Worm (Caenorhabditis elegans) whole organism, late embryonic: Measurements from ENCODE around the gene W02H3.3.

ENCODE experiments used
- C38D4.7 ChIP-seq: fragments of 200-800 bp; sonication (Bioruptor generic); optimal IDR thresholded peaks from 2 replicates; lab custom pipeline; 2018; ENCODE audit warnings: mild to moderate bottlenecking, missing genetic modification characterization, moderate library complexity, missing compliant biosample characterization
- F13H6.1 ChIP-seq: sonication (generic microtip); optimal IDR thresholded peaks from 2 replicates; lab custom pipeline; 2016; ENCODE audit warnings: missing genetic modification characterization, missing compliant biosample characterization
- T23F11.4 ChIP-seq: fragments of 200-800 bp; sonication (Bioruptor generic); optimal IDR thresholded peaks from 2 replicates; lab custom pipeline; 2018; ENCODE audit warnings: mild to moderate bottlenecking, missing genetic modification characterization, missing compliant biosample characterization
- ahr-1 ChIP-seq: sonication (generic microtip); optimal IDR thresholded peaks from 2 replicates; lab custom pipeline; 2016; ENCODE audit warnings: missing genetic modification characterization, missing compliant biosample characterization
- ama-1 ChIP-seq: fragments of 150-350 bp; optimal IDR thresholded peaks from 2 replicates; lab custom pipeline; 2014
- ceh-14 ChIP-seq: sonication (generic microtip); optimal IDR thresholded peaks from 2 replicates; lab custom pipeline; 2016; ENCODE audit warnings: missing genotype, missing genetic modification characterization, missing compliant biosample characterization
- ceh-19 ChIP-seq: fragments of 200-800 bp; sonication (Bioruptor generic); optimal IDR thresholded peaks from 2 replicates; lab custom pipeline; 2018; ENCODE audit warnings: mild to moderate bottlenecking, missing genetic modification characterization, missing compliant biosample characterization
- ceh-2 ChIP-seq: sonication (generic microtip); optimal IDR thresholded peaks from 2 replicates; lab custom pipeline; 2016; ENCODE audit warnings: missing genotype, missing genetic modification characterization, missing compliant biosample characterization
- ceh-30 ChIP-seq: fragments of 150-350 bp; optimal IDR thresholded peaks from 2 replicates; lab custom pipeline; 2014; ENCODE audit warnings: missing biosample characterization, missing genetic modification characterization
- ceh-31 ChIP-seq: sonication (generic microtip); optimal IDR thresholded peaks from 2 replicates; lab custom pipeline; 2016; ENCODE audit warnings: missing genetic modification characterization, missing compliant biosample characterization
- ceh-34 ChIP-seq: sonication (generic microtip); optimal IDR thresholded peaks from 2 replicates; lab custom pipeline; 2016; ENCODE audit warnings: mild to moderate bottlenecking, missing genetic modification characterization, missing compliant biosample characterization
- ceh-45 ChIP-seq: fragments of 200-800 bp; sonication (Bioruptor generic); IDR thresholded peaks from 2 replicates; pipeline ENCODE4 v1.3.6; 2022; ENCODE audit warnings: missing genetic modification reagents, missing genetic modification characterization, missing compliant biosample characterization
- ceh-48 ChIP-seq: sonication (generic microtip); optimal IDR thresholded peaks from 2 replicates; lab custom pipeline; 2016; ENCODE audit warnings: missing genetic modification characterization, inconsistent platforms, missing compliant biosample characterization
- ceh-6 ChIP-seq: fragments of 200-800 bp; sonication (Bioruptor generic); optimal IDR thresholded peaks from 2 replicates; lab custom pipeline; 2018; ENCODE audit warnings: mild to moderate bottlenecking, missing genetic modification characterization, missing compliant biosample characterization
- ceh-9 ChIP-seq: sonication (generic microtip); optimal IDR thresholded peaks from 2 replicates; lab custom pipeline; 2016; ENCODE audit warnings: mild to moderate bottlenecking, missing genetic modification characterization, inconsistent platforms, missing compliant biosample characterization
- che-1 ChIP-seq: sonication (generic microtip); optimal IDR thresholded peaks from 2 replicates; lab custom pipeline; 2016; ENCODE audit warnings: mild to moderate bottlenecking, missing genetic modification characterization, missing compliant biosample characterization
- dmd-4 ChIP-seq: sonication (generic microtip); optimal IDR thresholded peaks from 2 replicates; lab custom pipeline; 2016; ENCODE audit warnings: borderline replicate concordance, missing genetic modification characterization, missing compliant biosample characterization
- dve-1 ChIP-seq: sonication (generic microtip); optimal IDR thresholded peaks from 2 replicates; lab custom pipeline; 2017; ENCODE audit warnings: antibody characterized with exemption, mild to moderate bottlenecking, missing genetic modification characterization, missing compliant biosample characterization
- eyg-1 ChIP-seq: sonication (generic microtip); optimal IDR thresholded peaks from 2 replicates; lab custom pipeline; 2016; ENCODE audit warnings: missing genotype, missing genetic modification characterization, missing compliant biosample characterization
- fkh-10 ChIP-seq: fragments of 150-350 bp; optimal IDR thresholded peaks from 2 replicates; lab custom pipeline; 2014; ENCODE audit warnings: missing biosample characterization, missing genetic modification reagents, missing genetic modification characterization
- gmeb-2 ChIP-seq: sonication (generic microtip); optimal IDR thresholded peaks from 2 replicates; lab custom pipeline; 2016; ENCODE audit warnings: missing genetic modification characterization, inconsistent platforms, missing compliant biosample characterization
- hlh-15 ChIP-seq: sonication (generic microtip); optimal IDR thresholded peaks from 2 replicates; lab custom pipeline; 2016; ENCODE audit warnings: missing genetic modification characterization, missing compliant biosample characterization
- hlh-30 ChIP-seq: sonication (generic microtip); optimal IDR thresholded peaks from 2 replicates; lab custom pipeline; 2017; ENCODE audit warnings: antibody characterized with exemption, missing genetic modification characterization, missing compliant biosample characterization; ENCODE audit not compliant: insufficient read depth
- hlh-8 ChIP-seq: sonication (generic microtip); optimal IDR thresholded peaks from 2 replicates; lab custom pipeline; 2016; ENCODE audit warnings: missing genotype, missing genetic modification characterization, missing compliant biosample characterization
- lim-6 ChIP-seq: sonication (generic microtip); optimal IDR thresholded peaks from 2 replicates; lab custom pipeline; 2016; ENCODE audit warnings: missing genetic modification characterization, missing compliant biosample characterization
- lin-11 ChIP-seq: fragments of 200-800 bp; sonication (Bioruptor generic); optimal IDR thresholded peaks from 2 replicates; lab custom pipeline; 2018; ENCODE audit warnings: mild to moderate bottlenecking, missing genetic modification characterization, missing compliant biosample characterization
- nhr-11 ChIP-seq: fragments of 150-350 bp; optimal IDR thresholded peaks from 2 replicates; lab custom pipeline; 2014; ENCODE audit warnings: missing biosample characterization, missing genetic modification characterization
- nhr-232 ChIP-seq: sonication (generic microtip); optimal IDR thresholded peaks from 2 replicates; lab custom pipeline; 2016; ENCODE audit warnings: missing genetic modification characterization, missing compliant biosample characterization
- pag-3 ChIP-seq: sonication (generic microtip); optimal IDR thresholded peaks from 2 replicates; lab custom pipeline; 2016; ENCODE audit warnings: missing compliant biosample characterization, missing genetic modification characterization, borderline replicate concordance
- pat-9 ChIP-seq: fragments of 200-800 bp; sonication (Bioruptor generic); optimal IDR thresholded peaks from 2 replicates; lab custom pipeline; 2018; ENCODE audit warnings: mild to moderate bottlenecking, missing genetic modification characterization, moderate library complexity, missing compliant biosample characterization
- pax-1 ChIP-seq: fragments of 150-350 bp; optimal IDR thresholded peaks from 2 replicates; lab custom pipeline; 2014; ENCODE audit warnings: missing biosample characterization, missing genetic modification characterization
- pha-2 ChIP-seq: sonication (generic microtip); optimal IDR thresholded peaks from 2 replicates; lab custom pipeline; 2017; ENCODE audit warnings: mild to moderate bottlenecking, missing genetic modification characterization, missing compliant biosample characterization
- pqm-1 ChIP-seq: sonication (generic microtip); optimal IDR thresholded peaks from 2 replicates; lab custom pipeline; 2016; ENCODE audit warnings: missing genetic modification characterization, missing compliant biosample characterization
- ref-2 ChIP-seq: sonication (generic microtip); optimal IDR thresholded peaks from 2 replicates; lab custom pipeline; 2016; ENCODE audit warnings: missing genetic modification characterization, missing compliant biosample characterization
- sdc-2 ChIP-seq: sonication (generic microtip); optimal IDR thresholded peaks from 2 replicates; lab custom pipeline; 2016; ENCODE audit warnings: missing genotype, missing genetic modification characterization, missing compliant biosample characterization
- syd-9 ChIP-seq: sonication (generic microtip); optimal IDR thresholded peaks from 2 replicates; lab custom pipeline; 2016; ENCODE audit warnings: mild to moderate bottlenecking, missing genetic modification characterization, moderate library complexity, missing compliant biosample characterization
- unc-42 ChIP-seq: sonication (generic microtip); optimal IDR thresholded peaks from 2 replicates; lab custom pipeline; 2016; ENCODE audit warnings: missing genotype, missing genetic modification characterization, missing compliant biosample characterization
- unc-55 ChIP-seq: sonication (generic microtip); optimal IDR thresholded peaks from 2 replicates; lab custom pipeline; 2017; ENCODE audit warnings: missing biosample characterization, missing genetic modification reagents, missing genetic modification characterization
- zip-5 ChIP-seq: sonication (generic microtip); optimal IDR thresholded peaks from 2 replicates; lab custom pipeline; 2016; ENCODE audit warnings: missing genetic modification characterization, missing compliant biosample characterization

The W02H3.3 gene

DNA sequence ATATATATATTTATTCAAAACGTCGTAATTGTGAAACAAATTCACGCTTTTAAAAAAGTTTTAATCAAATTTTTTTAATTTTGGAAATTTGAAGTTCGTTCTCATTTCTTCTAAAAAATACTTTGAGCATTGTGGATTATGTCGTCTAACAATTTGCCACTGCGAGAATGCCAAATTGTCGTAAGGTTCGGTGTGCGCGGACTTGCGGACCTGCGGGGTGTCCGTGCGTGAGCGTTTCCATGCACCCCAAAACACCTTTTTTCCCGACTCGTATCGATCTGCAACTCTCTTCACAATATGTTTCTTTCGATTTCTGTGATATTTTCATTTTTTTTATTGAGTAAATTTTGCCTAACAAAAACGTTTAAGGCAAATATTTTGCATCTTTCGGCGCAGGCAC lies 25.3 kb downstream of the W02H3.3 start:
- TF ChIP-seq pag-3: no peak
- TF ChIP-seq hlh-30 (tag; lab: Kevin White, UChicago): no peak
- TF ChIP-seq eyg-1 (tag; lab: Kevin White, UChicago): no peak
- TF ChIP-seq pat-9 (tag; lab: Kevin White, UChicago): no peak
- TF ChIP-seq ama-1 (lab: Kevin White, UChicago): no peak
- TF ChIP-seq T23F11.4: no peak
- no peak for TF ChIP-seq F13H6.1 (tag; lab: Kevin White, UChicago)
- TF ChIP-seq hlh-15: no peak
- no peak for TF ChIP-seq C38D4.7 (GFP tag; lab: Kevin White, UChicago)
- TF ChIP-seq ceh-9 (tag; lab: Kevin White, UChicago): no peak
- TF ChIP-seq ceh-19: no peak
- TF ChIP-seq ceh-34 (tag; lab: Kevin White, UChicago): no peak
- no peak for TF ChIP-seq ceh-6 (GFP tag; lab: Kevin White, UChicago)

DNA sequence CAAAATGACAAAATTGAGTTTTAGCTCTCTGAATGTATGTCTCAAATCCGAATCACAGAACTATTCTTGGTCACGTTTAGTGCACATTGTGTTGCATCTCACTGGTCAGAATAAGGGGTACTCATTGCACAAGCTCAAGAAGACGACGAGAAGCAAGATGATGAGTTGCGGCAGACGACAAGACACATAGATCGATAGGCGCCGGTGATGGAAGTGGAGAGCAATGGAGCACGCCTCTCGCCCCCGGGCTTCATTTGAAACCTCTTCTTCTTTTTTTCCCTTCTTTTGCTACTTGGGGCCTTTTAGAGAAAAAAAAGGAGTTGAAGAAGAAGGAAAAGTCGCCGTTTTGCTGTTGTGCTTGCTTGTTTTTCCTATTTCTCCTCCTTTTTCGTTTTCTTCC lies 29.7 kb downstream of the W02H3.3 start, which contains the start of gene apt-9:
Gene apt-9, plus strand, starts transcription at position 194 of the 400 bp plus-strand sequence.
- TF ChIP-seq fkh-10 (GFP tag; lab: Kevin White, UChicago) (no peak), unc-42 (peak; percentile 43), ceh-48 (tag; lab: Kevin White, UChicago) (peak; percentile 65), ceh-14 (tag; lab: Kevin White, UChicago) (peak; percentile 3), ceh-31 (tag; lab: Kevin White, UChicago) (peak; percentile 10)

DNA sequence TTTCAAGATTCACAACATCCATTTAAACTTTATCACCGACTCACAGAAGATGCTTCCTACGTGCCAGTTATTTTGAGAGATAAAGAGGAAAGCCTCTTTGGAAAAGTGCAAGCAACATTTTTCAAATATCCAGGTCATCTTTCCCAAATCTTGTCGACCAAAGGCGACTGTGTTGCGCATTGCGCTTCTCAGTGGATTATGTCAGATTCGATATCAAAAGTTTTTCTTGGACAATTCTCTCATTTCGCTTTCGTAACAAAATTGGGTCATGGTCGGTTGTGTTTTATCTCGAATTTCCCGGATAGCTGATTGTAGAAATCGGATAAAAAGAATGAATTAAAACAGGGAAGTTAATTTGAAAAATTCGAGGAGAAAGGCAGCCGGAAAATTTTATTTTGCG lies 30.7 kb downstream of the W02H3.3 start:
- TF ChIP-seq zip-5 (tag; lab: Kevin White, UChicago) (no peak), ceh-31 (tag; lab: Kevin White, UChicago) (no peak), unc-42 (no peak), F13H6.1 (tag; lab: Kevin White, UChicago) (no peak), ceh-45 (GFP tag; lab: Robert Waterston, UW) (no peak), dve-1 (tag; lab: Kevin White, UChicago) (no peak), dmd-4 (tag; lab: Kevin White, UChicago) (no peak), ceh-9 (tag; lab: Kevin White, UChicago) (no peak), unc-55 (GFP tag; lab: Kevin White, UChicago) (no peak), syd-9 (tag; lab: Kevin White, UChicago) (no peak), pax-1 (no peak), ceh-30 (no peak), ref-2 (tag; lab: Kevin White, UChicago) (no peak), gmeb-2 (no peak), hlh-30 (tag; lab: Kevin White, UChicago) (no peak), pha-2 (tag; lab: Kevin White, UChicago) (no peak)

DNA sequence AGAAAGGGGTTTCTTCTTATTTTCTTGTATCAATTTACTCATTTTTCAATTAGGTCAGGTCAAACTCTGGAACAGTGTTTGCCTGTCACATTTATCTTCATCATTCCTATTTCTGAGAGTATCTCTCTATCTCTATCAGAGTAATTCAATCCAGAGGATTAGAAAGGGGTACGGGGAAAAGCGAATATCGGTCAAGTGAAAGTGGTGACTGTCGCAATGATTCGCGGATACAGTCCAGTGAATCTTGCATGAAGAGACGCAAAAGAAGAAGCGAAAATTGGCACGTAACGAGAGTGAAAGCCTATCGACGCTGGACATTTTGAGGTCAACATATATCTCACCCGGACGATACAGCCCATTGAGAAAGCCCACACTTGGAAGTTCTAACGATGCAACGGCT lies 33.2 kb downstream of the W02H3.3 start, which contains the start of gene lpr-4:
Gene lpr-4, plus strand, starts transcription at position 328 of the 400 bp plus-strand sequence.
- no peak for TF ChIP-seq lin-11 (tag; lab: Kevin White, UChicago)
- no peak for TF ChIP-seq lim-6
- TF ChIP-seq ref-2 (tag; lab: Kevin White, UChicago): peak; percentile 17
- TF ChIP-seq fkh-10 (GFP tag; lab: Kevin White, UChicago): no peak
- TF ChIP-seq sdc-2 (tag; lab: Kevin White, UChicago): no peak
- peak; percentile 21 for TF ChIP-seq unc-55 (GFP tag; lab: Kevin White, UChicago)
- no peak for TF ChIP-seq ceh-2 (tag; lab: Kevin White, UChicago)
- no peak for TF ChIP-seq hlh-8 (tag; lab: Kevin White, UChicago)
- TF ChIP-seq nhr-11 (tag; lab: Kevin White, UChicago): no peak
- TF ChIP-seq pqm-1 (tag; lab: Kevin White, UChicago): no peak
- TF ChIP-seq ceh-34 (tag; lab: Kevin White, UChicago): no peak
- no peak for TF ChIP-seq ahr-1 (tag; lab: Kevin White, UChicago)
- TF ChIP-seq che-1: no peak
- no peak for TF ChIP-seq nhr-232 (tag; lab: Kevin White, UChicago)
